Fruit fly (Drosophila melanogaster): Measurements from ENCODE around the gene mtgo.

Gene mtgo

DNA sequence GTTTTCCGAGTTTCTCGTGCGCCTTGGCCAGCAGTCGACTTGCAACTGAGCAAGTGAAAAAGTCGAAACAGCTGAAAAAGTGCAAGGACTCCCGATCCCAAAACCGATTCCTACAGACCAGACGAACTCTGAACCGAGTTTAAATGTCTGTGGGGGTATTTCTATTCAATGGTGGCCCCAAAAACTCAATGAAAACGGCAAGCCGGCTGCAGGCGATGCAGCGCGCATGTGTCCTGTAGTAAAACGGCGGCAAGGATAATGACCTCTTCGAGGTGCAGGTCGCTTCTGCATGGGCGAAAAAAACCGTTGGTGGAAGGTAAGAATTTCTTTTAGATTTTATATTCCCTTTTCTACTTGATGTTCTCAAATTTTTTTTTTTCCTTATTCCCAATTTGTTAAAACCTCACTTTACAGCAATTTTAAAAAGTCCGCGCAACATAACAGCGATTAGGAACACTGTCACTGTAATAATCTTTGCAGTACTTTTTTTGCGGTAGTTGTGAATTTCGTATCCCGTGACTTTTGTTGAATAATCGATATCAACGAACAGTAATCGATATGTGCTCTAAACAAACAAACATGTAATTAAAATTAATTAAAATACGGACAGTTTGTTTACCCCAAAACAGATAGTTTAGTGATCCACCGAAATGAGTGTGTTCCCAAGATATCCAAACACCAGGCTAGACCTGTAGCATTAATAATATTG, 132.0 kb downstream of the mtgo start, which contains the start of the genes Trpgamma and her (continued):
- peak; percentile 87 for TF ChIP-seq CG16813 (GFP tag; IDR thresholded peaks at IDR 0.05; ENCODE audit: partially characterized antibody)
- peak; percentile 91 for TF ChIP-seq Scr (GFP tag; IDR thresholded peaks at IDR 0.05; ENCODE audit: partially characterized antibody)
- peak; percentile 46 for TF ChIP-seq Abd-B (GFP tag; optimal IDR thresholded peaks at IDR 0.05)
- TF ChIP-seq zf30C (GFP tag; optimal IDR thresholded peaks at IDR 0.05), result no peak
- TF ChIP-seq Ada2b (GFP tag; IDR thresholded peaks at IDR 0.05), result no peak
- no peak for TF ChIP-seq dysf (GFP tag; IDR thresholded peaks at IDR 0.05)
- TF ChIP-seq Bteb2 (GFP tag; optimal IDR thresholded peaks at IDR 0.05), result no peak
- peak; percentile 84 for TF ChIP-seq lbe (GFP tag; optimal IDR thresholded peaks at IDR 0.05)
- TF ChIP-seq CG7786 (GFP tag; optimal IDR thresholded peaks at IDR 0.05), result no peak
- no peak for TF ChIP-seq dimm (GFP tag; IDR thresholded peaks at IDR 0.05)
- TF ChIP-seq CG14014 (GFP tag; IDR thresholded peaks at IDR 0.05), result no peak
- TF ChIP-seq NFAT (GFP tag; IDR thresholded peaks at IDR 0.05), result no peak
- peak; percentile 46 for TF ChIP-seq CG7928 (GFP tag; optimal IDR thresholded peaks at IDR 0.05)
- TF ChIP-seq CG9609 (GFP tag; optimal IDR thresholded peaks at IDR 0.05), result no peak
- peak; percentile 95 for TF ChIP-seq Dll (GFP tag; IDR thresholded peaks at IDR 0.05; ENCODE audit: partially characterized antibody)
- TF ChIP-seq usp (GFP tag; optimal IDR thresholded peaks at IDR 0.05), result no peak
- TF ChIP-seq sna (GFP tag; IDR thresholded peaks at IDR 0.05; ENCODE audit: partially characterized antibody), result peak; percentile 88
- TF ChIP-seq CG9727 (GFP tag; optimal IDR thresholded peaks at IDR 0.05), result peak; percentile 10
- TF ChIP-seq peb (GFP tag; IDR thresholded peaks at IDR 0.05), result no peak
- no peak for TF ChIP-seq CG6175 (GFP tag; IDR thresholded peaks at IDR 0.05)
- TF ChIP-seq tup (GFP tag; optimal IDR thresholded peaks at IDR 0.05), result no peak
- TF ChIP-seq da (GFP tag; optimal IDR thresholded peaks at IDR 0.05), result no peak
- TF ChIP-seq chif (GFP tag; optimal IDR thresholded peaks at IDR 0.05), result no peak
- no peak for TF ChIP-seq ham (GFP tag; IDR thresholded peaks at IDR 0.05)
- TF ChIP-seq sens-2 (GFP tag; IDR thresholded peaks at IDR 0.05), result no peak
- TF ChIP-seq HLH4C (GFP tag; IDR thresholded peaks at IDR 0.05; ENCODE audit: partially characterized antibody), result peak; percentile 87
- TF ChIP-seq vfl (GFP tag; optimal IDR thresholded peaks at IDR 0.05), result no peak
- TF ChIP-seq Antp (GFP tag; optimal IDR thresholded peaks at IDR 0.05), result no peak
- TF ChIP-seq CG10959 (GFP tag; IDR thresholded peaks at IDR 0.05), result no peak
- TF ChIP-seq D19B (GFP tag; optimal IDR thresholded peaks at IDR 0.05), result no peak
- TF ChIP-seq CG34422 (GFP tag; IDR thresholded peaks at IDR 0.05), result no peak
- no peak for TF ChIP-seq CG11696 (GFP tag; IDR thresholded peaks at IDR 0.05)

DNA sequence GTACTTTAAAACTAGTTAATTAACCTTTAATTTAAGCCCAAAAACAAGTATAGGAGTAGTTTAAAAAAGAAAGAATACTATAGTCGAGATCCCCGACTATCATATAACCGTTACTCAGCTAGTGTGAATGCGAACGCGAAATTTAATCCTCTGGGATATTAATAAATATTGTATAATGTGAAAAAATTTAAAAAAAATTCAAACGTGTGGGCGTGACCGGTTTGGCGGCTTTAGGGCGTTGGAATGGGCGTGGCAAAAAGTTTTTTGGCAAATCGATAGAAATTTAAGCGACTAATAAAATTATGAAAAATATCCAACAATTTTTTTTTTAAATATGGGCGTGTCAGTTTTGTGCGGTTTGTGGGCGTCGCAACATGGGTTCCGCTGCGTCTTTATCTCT, 134.3 kb downstream of the mtgo start:
- TF ChIP-seq CG3065 (GFP tag; optimal IDR thresholded peaks at IDR 0.05) (peak; percentile 52), fd102C (GFP tag; optimal IDR thresholded peaks at IDR 0.05) (no peak), sens (GFP tag) (peak; percentile 58), ERR (GFP tag; optimal IDR thresholded peaks at IDR 0.05) (no peak), Gug (GFP tag; IDR thresholded peaks at IDR 0.05) (no peak), croc (GFP tag; conservative IDR thresholded peaks at IDR 0.05) (no peak)

Data from whole organism, embryonic.